Worm (Caenorhabditis elegans) whole organism, mixed stage, embryonic: ENCODE data around the gene ZK829.9.

Experiments used
- elt-3 ChIP-seq: fragments of 150-350 bp; optimal IDR thresholded peaks from 2 replicates; lab custom pipeline; 2014; ENCODE audit warnings: missing biosample characterization, missing genetic modification characterization
- lin-13 ChIP-seq: fragments of 150-350 bp; optimal IDR thresholded peaks from 2 replicates; lab custom pipeline; 2014; ENCODE audit warnings: missing biosample characterization, missing genetic modification characterization
- lsy-2 ChIP-seq: fragments of 150-350 bp; optimal IDR thresholded peaks from 2 replicates; lab custom pipeline; 2014; ENCODE audit warnings: missing biosample characterization, missing genetic modification characterization
- zip-8 ChIP-seq: fragments of 150-350 bp; optimal IDR thresholded peaks from 2 replicates; lab custom pipeline; 2014; ENCODE audit warnings: missing biosample characterization, missing genetic modification characterization

ce11 chrIV:12018920-12019319 is 48.6 kb downstream of the ZK829.9 start:
- TF ChIP-seq lsy-2 (tag; lab: Kevin White, UChicago), result no peak
- no peak for TF ChIP-seq lin-13
- TF ChIP-seq zip-8, result no peak
- no peak for TF ChIP-seq elt-3 (tag; lab: Kevin White, UChicago)
